Worm (Caenorhabditis elegans) whole organism, young adult: Measurements from ENCODE around the gene atfs-1.
A peak's percentile ranks its signal among the peaks of the same experiment; 100 is the strongest.
"Not testable (repeated sequence)": the region's sequence is repeated elsewhere in the genome, so short reads cannot be mapped to it uniquely, and the experiment has no call there.

ENCODE experiments used
- F23B12.7 ChIP-seq: sonication (generic microtip); optimal IDR thresholded peaks from 2 replicates; lab custom pipeline; 2017; ENCODE audit warnings: missing genetic modification characterization, mild to moderate bottlenecking, missing compliant biosample characterization, antibody characterized with exemption, moderate library complexity; ENCODE audit not compliant: insufficient read depth
- F33H1.4 ChIP-seq: fragments of 200-800 bp; sonication (Bioruptor generic); IDR thresholded peaks from 2 replicates; pipeline ENCODE4 v1.3.6; 2022; ENCODE audit warnings: missing genetic modification reagents, missing genetic modification characterization, missing compliant biosample characterization
- F49E8.2 ChIP-seq: sonication (generic microtip); optimal IDR thresholded peaks from 3 replicates; lab custom pipeline; 2017; ENCODE audit warnings: missing genetic modification characterization, mild to moderate bottlenecking, missing compliant biosample characterization, antibody characterized with exemption, moderate library complexity; ENCODE audit not compliant: insufficient read depth
- F57A8.1 ChIP-seq: fragments of 200-800 bp; sonication (Bioruptor generic); optimal IDR thresholded peaks from 2 replicates; lab custom pipeline; 2018; ENCODE audit warnings: mild to moderate bottlenecking, missing genetic modification characterization, moderate library complexity, missing compliant biosample characterization
- K11D2.4 ChIP-seq: fragments of 200-800 bp; sonication (Bioruptor generic); IDR thresholded peaks from 2 replicates; pipeline ENCODE4 v1.3.6; 2022; ENCODE audit warnings: missing genetic modification reagents, missing genetic modification characterization, missing compliant biosample characterization
- K12H6.12 ChIP-seq: fragments of 200-800 bp; sonication (Bioruptor generic); optimal IDR thresholded peaks from 2 replicates; lab custom pipeline; 2018; ENCODE audit warnings: mild to moderate bottlenecking, missing genetic modification characterization, missing compliant biosample characterization
- T26A5.8 ChIP-seq: sonication (generic microtip); optimal IDR thresholded peaks from 2 replicates; lab custom pipeline; 2016; ENCODE audit warnings: missing genetic modification characterization, missing compliant biosample characterization
- Y53G8AR.9 ChIP-seq: fragments of 200-800 bp; sonication (Bioruptor generic); conservative IDR thresholded peaks from 2 replicates; pipeline ENCODE4 v1.3.6; 2022; ENCODE audit warnings: missing genetic modification reagents, missing genetic modification characterization, missing compliant biosample characterization
- athp-1 ChIP-seq: sonication (generic microtip); optimal IDR thresholded peaks from 2 replicates; lab custom pipeline; 2017; ENCODE audit warnings: mild to moderate bottlenecking, missing genetic modification characterization, missing compliant biosample characterization
- attf-3 ChIP-seq: fragments of 200-800 bp; sonication (Bioruptor generic); conservative IDR thresholded peaks from 2 replicates; pipeline ENCODE4 v1.3.6; 2022; ENCODE audit warnings: missing genetic modification reagents, missing genetic modification characterization, missing compliant biosample characterization
- ceh-100 ChIP-seq: fragments of 200-800 bp; sonication (Bioruptor generic); IDR thresholded peaks from 2 replicates; pipeline ENCODE4 v1.3.6; 2022; ENCODE audit warnings: missing genetic modification reagents, missing genetic modification characterization, missing compliant biosample characterization
- ceh-58 ChIP-seq: fragments of 200-800 bp; sonication (Bioruptor generic); IDR thresholded peaks from 2 replicates; pipeline ENCODE4 v1.3.6; 2022; ENCODE audit warnings: missing genetic modification characterization, missing compliant biosample characterization
- ceh-79 ChIP-seq: sonication (generic microtip); optimal IDR thresholded peaks from 2 replicates; lab custom pipeline; 2017; ENCODE audit warnings: mild to moderate bottlenecking, missing genetic modification characterization, missing compliant biosample characterization
- ceh-91 ChIP-seq: fragments of 200-800 bp; sonication (Bioruptor generic); IDR thresholded peaks from 2 replicates; pipeline ENCODE4 v1.3.6; 2022; ENCODE audit warnings: missing genetic modification reagents, missing genetic modification characterization, missing compliant biosample characterization
- chd-7 ChIP-seq: sonication (generic microtip); optimal IDR thresholded peaks from 2 replicates; lab custom pipeline; 2016; ENCODE audit warnings: mild to moderate bottlenecking, missing genetic modification characterization, moderate library complexity, missing compliant biosample characterization
- die-1 ChIP-seq: sonication (generic microtip); optimal IDR thresholded peaks from 2 replicates; lab custom pipeline; 2016; ENCODE audit warnings: missing genotype, mild to moderate bottlenecking, missing genetic modification characterization, missing compliant biosample characterization
- dpff-1 ChIP-seq: sonication (generic microtip); optimal IDR thresholded peaks from 2 replicates; lab custom pipeline; 2017; ENCODE audit warnings: mild to moderate bottlenecking, missing genetic modification characterization, missing compliant biosample characterization
- egl-18 ChIP-seq: fragments of 200-800 bp; sonication (Bioruptor generic); IDR thresholded peaks from 2 replicates; pipeline ENCODE4 v1.3.6; 2022; ENCODE audit warnings: missing genetic modification reagents, missing genetic modification characterization, missing compliant biosample characterization
- egl-44 ChIP-seq: fragments of 200-800 bp; sonication (Bioruptor generic); IDR thresholded peaks from 2 replicates; pipeline ENCODE4 v1.3.6; 2022; ENCODE audit warnings: missing genetic modification reagents, missing genetic modification characterization, missing compliant biosample characterization
- fkh-3 ChIP-seq: sonication (generic microtip); optimal IDR thresholded peaks from 2 replicates; lab custom pipeline; 2016; ENCODE audit warnings: mild to moderate bottlenecking, missing genetic modification characterization, missing compliant biosample characterization
- hrde-1 ChIP-seq: sonication (generic microtip); optimal IDR thresholded peaks from 2 replicates; lab custom pipeline; 2016; ENCODE audit warnings: missing genetic modification characterization, mild to moderate bottlenecking, missing compliant biosample characterization, moderate library complexity, missing genotype, missing genetic modification reagents, borderline replicate concordance
- madf-3 ChIP-seq: fragments of 200-800 bp; sonication (Bioruptor generic); IDR thresholded peaks from 2 replicates; pipeline ENCODE4 v1.3.6; 2022; ENCODE audit warnings: missing genetic modification reagents, missing genetic modification characterization, missing compliant biosample characterization
- nfyb-1 ChIP-seq: fragments of 200-800 bp; sonication (Bioruptor generic); IDR thresholded peaks from 2 replicates; pipeline ENCODE4 v1.3.6; 2022; ENCODE audit warnings: missing genetic modification reagents, missing genetic modification characterization, missing compliant biosample characterization
- nhr-120 ChIP-seq: fragments of 200-800 bp; sonication (Bioruptor generic); IDR thresholded peaks from 2 replicates; pipeline ENCODE4 v1.3.6; 2022; ENCODE audit warnings: missing genetic modification characterization, missing compliant biosample characterization
- nhr-80 ChIP-seq: sonication (generic microtip); optimal IDR thresholded peaks from 2 replicates; lab custom pipeline; 2016; ENCODE audit warnings: missing genetic modification characterization, missing compliant biosample characterization
- pbrm-1 ChIP-seq: fragments of 200-800 bp; sonication (Bioruptor generic); IDR thresholded peaks from 2 replicates; pipeline ENCODE4 v1.3.6; 2022; ENCODE audit warnings: missing genetic modification reagents, missing genetic modification characterization, missing compliant biosample characterization
- rpc-1 ChIP-seq, 2 experiments: fragments of 150-350 bp in 1 of 2; sonication (generic microtip) in 1 of 2; optimal IDR thresholded peaks; 2 replicates each; lab custom pipeline; 2014 to 2018; ENCODE audit warnings: missing biosample characterization in 1 of 2, missing genetic modification characterization in 1 of 2, missing genetic modification reagents in 1 of 2, missing genotype in 1 of 2
- sea-2 ChIP-seq: fragments of 200-800 bp; sonication (Bioruptor generic); IDR thresholded peaks from 2 replicates; pipeline ENCODE4 v1.3.6; 2022; ENCODE audit warnings: missing genetic modification characterization, missing compliant biosample characterization
- snpc-4 ChIP-seq, 5 experiments: fragments of 150-350 bp in 1 of 5; sonication (generic microtip) in 4 of 5; optimal IDR thresholded peaks; 2 replicates each; lab custom pipeline; 2014 to 2018; ENCODE audit warnings: missing genetic modification characterization in 5 of 5, missing biosample characterization in 3 of 5, antibody characterized with exemption in 2 of 5, mild to moderate bottlenecking in 2 of 5, missing compliant biosample characterization in 2 of 5, missing genotype in 2 of 5, moderate library complexity in 2 of 5, missing genetic modification reagents in 1 of 5
- tbx-9 ChIP-seq: sonication (generic microtip); optimal IDR thresholded peaks from 2 replicates; lab custom pipeline; 2016; ENCODE audit warnings: borderline replicate concordance, missing genetic modification characterization, inconsistent platforms, missing compliant biosample characterization
- xnd-1 ChIP-seq: sonication (generic microtip); optimal IDR thresholded peaks from 2 replicates; lab custom pipeline; 2016; ENCODE audit warnings: missing genotype, missing genetic modification reagents, missing genetic modification characterization, missing compliant biosample characterization
- ztf-26 ChIP-seq: sonication (generic microtip); optimal IDR thresholded peaks from 2 replicates; lab custom pipeline; 2017; ENCODE audit warnings: missing genetic modification characterization, missing compliant biosample characterization

The atfs-1 gene

ce11 chrV:14205214-14205613 lies 11.8 kb downstream of the atfs-1 start, which contains the start of gene T16A9.3:
Gene T16A9.3 (plus strand): TSS chrV:14205514.
- not testable (repeated sequence) for TF ChIP-seq sea-2 (GFP tag; lab: Robert Waterston, UW); F57A8.1 (GFP tag; lab: Kevin White, UChicago); madf-3

- TF ChIP-seq die-1 (tag; lab: Kevin White, UChicago) (no peak), xnd-1 (tag; lab: Kevin White, UChicago) (no peak), hrde-1 (tag; lab: Kevin White, UChicago) (no peak), attf-3 (GFP tag; lab: Robert Waterston, UW) (no peak), nfyb-1 (GFP tag; lab: Robert Waterston, UW) (no peak), dpff-1 (tag; lab: Kevin White, UChicago) (no peak), Y53G8AR.9 (GFP tag; lab: Robert Waterston, UW) (no peak), tbx-9 (tag; lab: Kevin White, UChicago) (no peak)
- TF ChIP-seq, all 124 proteins: peak for 0
These were observed 17.3 kb downstream of the atfs-1 start, which contains the start of gene str-230 for ce11 chrV:14210743-14211142. Gene str-230 (minus strand): TSS chrV:14210843.

ce11 chrV:14212813-14213212 lies 19.4 kb downstream of the atfs-1 start:
- peak; percentile 50 for TF ChIP-seq nhr-80 (tag; lab: Kevin White, UChicago)
- TF ChIP-seq ceh-91, result no peak
- TF ChIP-seq egl-44, result 0 out of 2 replicates have a peak, but pooled peaks have one; percentile 43
- TF ChIP-seq K12H6.12 (tag; lab: Kevin White, UChicago), result no peak

ce11 chrV:14215106-14215505 lies 21.6 kb downstream of the atfs-1 start, which contains the start of gene T16A9.5:
Gene T16A9.5 (minus strand): TSS chrV:14215206.
- TF ChIP-seq ceh-100 (GFP tag; lab: Robert Waterston, UW) (no peak), athp-1 (tag; lab: Kevin White, UChicago) (no peak), snpc-4 (GFP tag; optimal IDR thresholded peaks at IDR 0.05; lab: Kevin White, UChicago) (no peak), snpc-4 (tag; optimal IDR thresholded peaks at IDR 0.05; lab: Kevin White, UChicago) (no peak), fkh-3 (tag; lab: Kevin White, UChicago) (no peak)

- no peak for TF ChIP-seq tbx-9 (tag; lab: Kevin White, UChicago)
- no peak for TF ChIP-seq K11D2.4 (GFP tag; lab: Robert Waterston, UW)
- no peak for TF ChIP-seq pbrm-1 (GFP tag; lab: Robert Waterston, UW)
- TF ChIP-seq T26A5.8 (tag; lab: Kevin White, UChicago), result no peak
- TF ChIP-seq F23B12.7 (tag; lab: Kevin White, UChicago), result no peak
- no peak for TF ChIP-seq chd-7 (tag; lab: Kevin White, UChicago)
- no peak for TF ChIP-seq ceh-79 (tag; lab: Kevin White, UChicago)
- TF ChIP-seq egl-18 (GFP tag; lab: Robert Waterston, UW), result no peak
- no peak for TF ChIP-seq ceh-100 (GFP tag; lab: Robert Waterston, UW)
- no peak for TF ChIP-seq ztf-26 (tag; lab: Kevin White, UChicago)
- no peak for TF ChIP-seq F33H1.4 (GFP tag; lab: Robert Waterston, UW)
- no peak for TF ChIP-seq rpc-1 (optimal IDR thresholded peaks at IDR 0.05; lab: Kevin White, UChicago)
- TF ChIP-seq rpc-1 (tag; optimal IDR thresholded peaks at IDR 0.05; lab: Kevin White, UChicago), result no peak
- TF ChIP-seq F49E8.2 (tag; lab: Kevin White, UChicago), result no peak
- no peak for TF ChIP-seq ceh-58
- no peak for TF ChIP-seq madf-3
- TF ChIP-seq nhr-120 (GFP tag; lab: Robert Waterston, UW), result no peak
- no peak for TF ChIP-seq Y53G8AR.9 (GFP tag; lab: Robert Waterston, UW)
These were observed 29.7 kb downstream of the atfs-1 start for ce11 chrV:14223141-14223540.
